Fruit fly (Drosophila melanogaster) Kc167 (cell line): ENCODE measurements around the gene CG32032.

Experiments used
- Sin3A ChIP-seq: fragments of >200 bp; optimal IDR thresholded peaks from 2 replicates; lab custom pipeline; 2018; ENCODE audit warnings: missing external identifiers
- h ChIP-seq: fragments of >200 bp; optimal IDR thresholded peaks from 3 replicates; lab custom pipeline; 2018; ENCODE audit warnings: missing external identifiers
- insv ChIP-seq: fragments of >200 bp; optimal IDR thresholded peaks from 3 replicates; lab custom pipeline; 2018; ENCODE audit warnings: missing external identifiers
- psq ChIP-seq: fragments of >200 bp; optimal IDR thresholded peaks from 2 replicates; lab custom pipeline; 2017; ENCODE audit warnings: missing external identifiers
- ttk ChIP-seq: sonication (Bioruptor generic); optimal IDR thresholded peaks from 2 replicates; lab custom pipeline; 2017; ENCODE audit warnings: missing external identifiers

- TF ChIP-seq psq (lab: Kevin White, UChicago) = no peak
- no peak for TF ChIP-seq Sin3A (lab: Kevin White, UChicago)
- TF ChIP-seq h (lab: Kevin White, UChicago) = no peak
- no peak for TF ChIP-seq ttk (lab: Kevin White, UChicago)
- TF ChIP-seq insv = no peak
Measured at dm6 chr3L:9066509-9067021, 26.3 kb upstream of the CG32032 start.
